Worm (Caenorhabditis elegans): ENCODE data around the gene C06A1.7.

The C06A1.7 gene

ce11 chrII:10564578-10564977 lies at the start of gene C06A1.7, which contains the start of gene C06A1.6:
Gene C06A1.7, plus strand, starts transcription at chrII:10564891.
Gene C06A1.6, minus strand, starts transcription at chrII:10564678.
- TF ChIP-seq ets-7 (tag; optimal IDR thresholded peaks at IDR 0.05) (no peak), ceh-13 (GFP tag; optimal IDR thresholded peaks at IDR 0.05) (no peak), F13C5.2 (tag; optimal IDR thresholded peaks at IDR 0.05) (no peak), B0310.2 (tag; optimal IDR thresholded peaks at IDR 0.05) (no peak), hnd-1 (tag; optimal IDR thresholded peaks at IDR 0.05) (no peak), hmg-4 (GFP tag; optimal IDR thresholded peaks at IDR 0.05) (no peak), flt-1 (GFP tag; IDR thresholded peaks at IDR 0.05) (no peak)

- no peak for TF ChIP-seq hnd-1 (tag; optimal IDR thresholded peaks at IDR 0.05)
- no peak for TF ChIP-seq tra-4 (tag; optimal IDR thresholded peaks at IDR 0.05)
- no peak for TF ChIP-seq hmbx-1 (tag; optimal IDR thresholded peaks at IDR 0.05)
- TF ChIP-seq aly-1 (tag; optimal IDR thresholded peaks at IDR 0.05) = no peak
- TF ChIP-seq B0310.2 (tag; optimal IDR thresholded peaks at IDR 0.05) = no peak
- no peak for TF ChIP-seq hmg-4 (GFP tag; optimal IDR thresholded peaks at IDR 0.05)
- no peak for TF ChIP-seq tbx-11 (GFP tag; IDR thresholded peaks at IDR 0.05)
- TF ChIP-seq ets-7 (tag; optimal IDR thresholded peaks at IDR 0.05) = no peak
- TF ChIP-seq tbx-37 (GFP tag; conservative IDR thresholded peaks at IDR 0.05) = no peak
- TF ChIP-seq flt-1 (GFP tag; IDR thresholded peaks at IDR 0.05) = no peak
- no peak for TF ChIP-seq ama-1 (optimal IDR thresholded peaks at IDR 0.05)
- no peak for TF ChIP-seq sea-1 (GFP tag; conservative IDR thresholded peaks at IDR 0.05)
These were observed 49.3 kb upstream of the C06A1.7 start for ce11 chrII:10515422-10515821.

- TF ChIP-seq sea-1 (GFP tag; conservative IDR thresholded peaks at IDR 0.05) (no peak), tra-4 (tag; optimal IDR thresholded peaks at IDR 0.05) (no peak), hmbx-1 (tag; optimal IDR thresholded peaks at IDR 0.05) (no peak), ceh-36 (tag; optimal IDR thresholded peaks at IDR 0.05) (no peak), ceh-13 (GFP tag; optimal IDR thresholded peaks at IDR 0.05) (no peak), scrt-1 (GFP tag; IDR thresholded peaks at IDR 0.05) (no peak), flt-1 (GFP tag; IDR thresholded peaks at IDR 0.05) (no peak)
These were observed 48.3 kb upstream of the C06A1.7 start for ce11 chrII:10516375-10516774.

- TF ChIP-seq F13C5.2 (tag; optimal IDR thresholded peaks at IDR 0.05) (no peak), sea-1 (GFP tag; conservative IDR thresholded peaks at IDR 0.05) (no peak), aly-1 (tag; optimal IDR thresholded peaks at IDR 0.05) (no peak), scrt-1 (GFP tag; IDR thresholded peaks at IDR 0.05) (no peak), flt-1 (GFP tag; IDR thresholded peaks at IDR 0.05) (no peak), tbx-11 (GFP tag; IDR thresholded peaks at IDR 0.05) (no peak), tbx-37 (GFP tag; conservative IDR thresholded peaks at IDR 0.05) (no peak), ceh-36 (tag; optimal IDR thresholded peaks at IDR 0.05) (no peak), pes-1 (GFP tag; IDR thresholded peaks at IDR 0.05) (no peak), tra-4 (tag; optimal IDR thresholded peaks at IDR 0.05) (no peak), ets-7 (tag; optimal IDR thresholded peaks at IDR 0.05) (no peak), ceh-13 (GFP tag; optimal IDR thresholded peaks at IDR 0.05) (no peak), ama-1 (optimal IDR thresholded peaks at IDR 0.05) (no peak), hnd-1 (tag; optimal IDR thresholded peaks at IDR 0.05) (no peak), hmbx-1 (tag; optimal IDR thresholded peaks at IDR 0.05) (no peak), hmg-4 (GFP tag; optimal IDR thresholded peaks at IDR 0.05) (no peak), B0310.2 (tag; optimal IDR thresholded peaks at IDR 0.05) (no peak)
These were observed 45.7 kb upstream of the C06A1.7 start, which contains the start of gene F59B10.4 for ce11 chrII:10519017-10519416. Gene F59B10.4, minus strand, starts transcription at chrII:10519117.

- no peak for TF ChIP-seq tra-4 (tag; optimal IDR thresholded peaks at IDR 0.05)
- no peak for TF ChIP-seq F13C5.2 (tag; optimal IDR thresholded peaks at IDR 0.05)
- TF ChIP-seq ama-1 (optimal IDR thresholded peaks at IDR 0.05) = no peak
- no peak for TF ChIP-seq hmg-4 (GFP tag; optimal IDR thresholded peaks at IDR 0.05)
- no peak for TF ChIP-seq aly-1 (tag; optimal IDR thresholded peaks at IDR 0.05)
- TF ChIP-seq flt-1 (GFP tag; IDR thresholded peaks at IDR 0.05) = no peak
- no peak for TF ChIP-seq tbx-37 (GFP tag; conservative IDR thresholded peaks at IDR 0.05)
- no peak for TF ChIP-seq pes-1 (GFP tag; IDR thresholded peaks at IDR 0.05)
- TF ChIP-seq ceh-13 (GFP tag; optimal IDR thresholded peaks at IDR 0.05) = no peak
- TF ChIP-seq sea-1 (GFP tag; conservative IDR thresholded peaks at IDR 0.05) = no peak
These were observed 44.8 kb upstream of the C06A1.7 start for ce11 chrII:10519863-10520262.

- TF ChIP-seq tra-4 (tag; optimal IDR thresholded peaks at IDR 0.05) = no peak
- no peak for TF ChIP-seq aly-1 (tag; optimal IDR thresholded peaks at IDR 0.05)
These were observed 41.7 kb upstream of the C06A1.7 start for ce11 chrII:10523031-10523430.

- no peak for TF ChIP-seq ceh-36 (tag; optimal IDR thresholded peaks at IDR 0.05)
- TF ChIP-seq pes-1 (GFP tag; IDR thresholded peaks at IDR 0.05) = no peak
- no peak for TF ChIP-seq B0310.2 (tag; optimal IDR thresholded peaks at IDR 0.05)
- no peak for TF ChIP-seq hmbx-1 (tag; optimal IDR thresholded peaks at IDR 0.05)
These were observed 41.1 kb upstream of the C06A1.7 start, which contains the start of gene F59B10.5 for ce11 chrII:10523583-10523982. Gene F59B10.5, minus strand, starts transcription at chrII:10523683.

ce11 chrII:10524374-10524773 lies 40.3 kb upstream of the C06A1.7 start, which contains the start of gene F59B10.6:
Gene F59B10.6, minus strand, starts transcription at chrII:10524474.
- TF ChIP-seq hmg-4 (GFP tag; optimal IDR thresholded peaks at IDR 0.05) = no peak
- TF ChIP-seq ama-1 (optimal IDR thresholded peaks at IDR 0.05) = no peak
- TF ChIP-seq hmbx-1 (tag; optimal IDR thresholded peaks at IDR 0.05) = no peak
- TF ChIP-seq ets-7 (tag; optimal IDR thresholded peaks at IDR 0.05) = no peak
- TF ChIP-seq hnd-1 (tag; optimal IDR thresholded peaks at IDR 0.05) = no peak
- no peak for TF ChIP-seq tra-4 (tag; optimal IDR thresholded peaks at IDR 0.05)
- no peak for TF ChIP-seq aly-1 (tag; optimal IDR thresholded peaks at IDR 0.05)
- no peak for TF ChIP-seq flt-1 (GFP tag; IDR thresholded peaks at IDR 0.05)
- no peak for TF ChIP-seq ceh-13 (GFP tag; optimal IDR thresholded peaks at IDR 0.05)
- TF ChIP-seq ceh-36 (tag; optimal IDR thresholded peaks at IDR 0.05) = no peak
- TF ChIP-seq pes-1 (GFP tag; IDR thresholded peaks at IDR 0.05) = no peak
- no peak for TF ChIP-seq F13C5.2 (tag; optimal IDR thresholded peaks at IDR 0.05)
- no peak for TF ChIP-seq scrt-1 (GFP tag; IDR thresholded peaks at IDR 0.05)
- no peak for TF ChIP-seq sea-1 (GFP tag; conservative IDR thresholded peaks at IDR 0.05)
- no peak for TF ChIP-seq B0310.2 (tag; optimal IDR thresholded peaks at IDR 0.05)

All from whole organism, early embryonic.